Worm (Caenorhabditis elegans) whole organism, L4 larva: Measurements from ENCODE around the gene T24B8.4.

Experiments used
- D1046.2 ChIP-seq: fragments of 200-800 bp; sonication (Bioruptor generic); IDR thresholded peaks from 2 replicates; pipeline ENCODE4 v1.3.6; 2022; ENCODE audit warnings: missing genetic modification characterization, missing compliant biosample characterization
- F10B5.3 ChIP-seq: sonication (generic microtip); optimal IDR thresholded peaks from 2 replicates; lab custom pipeline; 2016; ENCODE audit warnings: mild to moderate bottlenecking, missing genetic modification characterization, missing compliant biosample characterization
- F26F4.8 ChIP-seq: fragments of 200-800 bp; sonication (Bioruptor generic); conservative IDR thresholded peaks from 2 replicates; pipeline ENCODE4 v1.3.6; 2022; ENCODE audit warnings: missing genetic modification characterization, missing compliant biosample characterization
- F44E2.7 ChIP-seq: fragments of 200-800 bp; sonication (Bioruptor generic); IDR thresholded peaks from 2 replicates; pipeline ENCODE4 v2.1.2; 2022; ENCODE audit warnings: missing genetic modification characterization, missing compliant biosample characterization
- F49E8.2 ChIP-seq: sonication (generic microtip); optimal IDR thresholded peaks from 2 replicates; lab custom pipeline; 2016; ENCODE audit warnings: missing compliant biosample characterization, mild to moderate bottlenecking, missing genetic modification characterization, borderline replicate concordance
- R02D3.7 ChIP-seq: fragments of 150-350 bp; sonication (generic microtip); optimal IDR thresholded peaks from 3 replicates; lab custom pipeline; 2014; ENCODE audit warnings: missing biosample characterization, missing genetic modification characterization
- T26A8.4 ChIP-seq: fragments of 200-800 bp; sonication (Bioruptor generic); IDR thresholded peaks from 2 replicates; pipeline ENCODE4 v1.3.6; 2022; ENCODE audit warnings: missing genetic modification characterization, missing compliant biosample characterization
- Y48G9A.11 ChIP-seq: fragments of 200-800 bp; sonication (Bioruptor generic); IDR thresholded peaks from 2 replicates; pipeline ENCODE4 v1.3.6; 2022; ENCODE audit warnings: missing genetic modification reagents, missing genetic modification characterization, missing compliant biosample characterization
- Y5F2A.4 ChIP-seq: fragments of 200-800 bp; sonication (Bioruptor generic); optimal IDR thresholded peaks from 2 replicates; lab custom pipeline; 2018; ENCODE audit warnings: mild to moderate bottlenecking, missing genetic modification characterization, missing compliant biosample characterization
- ZK546.5 ChIP-seq, 2 experiments: sonication (generic microtip); optimal IDR thresholded peaks; 2 replicates each; lab custom pipeline; 2017; ENCODE audit warnings: missing biosample characterization in 2 of 2, missing genetic modification characterization in 2 of 2
- ama-1 ChIP-seq: fragments of 150-350 bp; optimal IDR thresholded peaks from 2 replicates; lab custom pipeline; 2014; ENCODE audit warnings: inconsistent platforms, mixed read lengths
- arid-1 ChIP-seq: fragments of 200-800 bp; sonication (Bioruptor generic); conservative IDR thresholded peaks from 2 replicates; pipeline ENCODE4 v1.3.6; 2022; ENCODE audit warnings: missing genetic modification reagents, missing genetic modification characterization, missing compliant biosample characterization
- ceh-20 ChIP-seq: fragments of 200-800 bp; sonication (Bioruptor generic); IDR thresholded peaks from 2 replicates; pipeline ENCODE4 v1.3.6; 2022; ENCODE audit warnings: missing genetic modification reagents, missing genetic modification characterization, missing compliant biosample characterization
- ceh-28 ChIP-seq: fragments of 150-350 bp; optimal IDR thresholded peaks from 2 replicates; lab custom pipeline; 2014; ENCODE audit warnings: missing biosample characterization, missing genetic modification reagents, missing genetic modification characterization
- ceh-62 ChIP-seq: sonication (generic microtip); optimal IDR thresholded peaks from 2 replicates; lab custom pipeline; 2017; ENCODE audit warnings: missing biosample characterization, missing genetic modification characterization
- ctbp-1 ChIP-seq: fragments of 200-800 bp; sonication (Bioruptor generic); IDR thresholded peaks from 2 replicates; pipeline ENCODE4 v1.3.6; 2022; ENCODE audit warnings: missing genetic modification reagents, missing genetic modification characterization, missing compliant biosample characterization
- daf-16 ChIP-seq, 3 experiments: sonication (generic microtip); optimal IDR thresholded peaks; 2 replicates each; lab custom pipeline; 2016 to 2017; ENCODE audit warnings: missing genetic modification characterization in 3 of 3, missing genetic modification reagents in 3 of 3, mild to moderate bottlenecking in 2 of 3, missing compliant biosample characterization in 2 of 3, missing biosample characterization in 1 of 3, moderate library complexity in 1 of 3
- daf-19 ChIP-seq: fragments of 200-800 bp; sonication (Bioruptor generic); conservative IDR thresholded peaks from 2 replicates; pipeline ENCODE4 v1.3.6; 2022; ENCODE audit warnings: missing genetic modification characterization, missing compliant biosample characterization
- daf-8 ChIP-seq: fragments of 200-800 bp; sonication (Bioruptor generic); IDR thresholded peaks from 2 replicates; pipeline ENCODE4 v1.3.6; 2022; ENCODE audit warnings: missing genetic modification characterization, missing compliant biosample characterization
- dmd-6 ChIP-seq: fragments of 200-800 bp; sonication (Bioruptor generic); IDR thresholded peaks from 2 replicates; pipeline ENCODE4 v1.3.6; 2022; ENCODE audit warnings: missing genetic modification reagents, missing genetic modification characterization, missing compliant biosample characterization
- dmd-8 ChIP-seq: fragments of 200-800 bp; sonication (Bioruptor generic); IDR thresholded peaks from 2 replicates; pipeline ENCODE4 v1.3.6; 2022; ENCODE audit warnings: missing genetic modification characterization, missing compliant biosample characterization
- dpl-1 ChIP-seq: fragments of 150-350 bp; optimal IDR thresholded peaks from 2 replicates; lab custom pipeline; 2014; ENCODE audit warnings: missing biosample characterization, missing genetic modification reagents, missing genetic modification characterization
- duxl-1 ChIP-seq: sonication (generic microtip); optimal IDR thresholded peaks from 2 replicates; lab custom pipeline; 2016; ENCODE audit warnings: mild to moderate bottlenecking, missing genetic modification characterization, moderate library complexity, missing compliant biosample characterization; ENCODE audit not compliant: poor library complexity
- dve-1 ChIP-seq: sonication (generic microtip); optimal IDR thresholded peaks from 2 replicates; lab custom pipeline; 2017; ENCODE audit warnings: antibody characterized with exemption, mild to moderate bottlenecking, missing genetic modification characterization, missing compliant biosample characterization; ENCODE audit not compliant: insufficient read depth
- egl-43 ChIP-seq: fragments of 200-800 bp; sonication (Bioruptor generic); IDR thresholded peaks from 2 replicates; pipeline ENCODE4 v1.3.6; 2022; ENCODE audit warnings: missing genetic modification reagents, missing genetic modification characterization, missing compliant biosample characterization
- hlh-11 ChIP-seq: fragments of 200-800 bp; sonication (Bioruptor generic); optimal IDR thresholded peaks from 2 replicates; lab custom pipeline; 2018; ENCODE audit warnings: mild to moderate bottlenecking, missing genetic modification characterization, missing compliant biosample characterization
- hmg-1.1 ChIP-seq: fragments of 200-800 bp; sonication (Bioruptor generic); IDR thresholded peaks from 2 replicates; pipeline ENCODE4 v1.3.6; 2022; ENCODE audit warnings: missing genetic modification reagents, missing genetic modification characterization, missing compliant biosample characterization
- lin-1 ChIP-seq: fragments of 200-800 bp; sonication (Bioruptor generic); IDR thresholded peaks from 2 replicates; pipeline ENCODE4 v1.3.6; 2022; ENCODE audit warnings: missing genetic modification reagents, missing genetic modification characterization, missing compliant biosample characterization
- lin-38 ChIP-seq: fragments of 200-800 bp; sonication (Bioruptor generic); IDR thresholded peaks from 2 replicates; pipeline ENCODE4 v1.3.6; 2022; ENCODE audit warnings: missing genetic modification reagents, missing genetic modification characterization, missing compliant biosample characterization
- lin-39 ChIP-seq: fragments of 150-350 bp; optimal IDR thresholded peaks from 2 replicates; lab custom pipeline; 2014; ENCODE audit warnings: missing biosample characterization, missing genetic modification reagents, missing genetic modification characterization
- lir-3 ChIP-seq: sonication (generic microtip); optimal IDR thresholded peaks from 2 replicates; lab custom pipeline; 2016; ENCODE audit warnings: mild to moderate bottlenecking, missing genetic modification characterization, missing compliant biosample characterization
- madf-5 ChIP-seq, 2 experiments: fragments of 200-800 bp; sonication (Bioruptor generic); IDR thresholded peaks; 2 replicates each; pipeline ENCODE4 v1.3.6; 2022; ENCODE audit warnings: missing compliant biosample characterization in 2 of 2, missing genetic modification characterization in 2 of 2
- mdl-1 ChIP-seq, 2 experiments: fragments of 150-350 bp in 1 of 2; sonication (generic microtip) in 1 of 2; optimal IDR thresholded peaks; 2 replicates each; lab custom pipeline; 2014 to 2017; ENCODE audit warnings: missing biosample characterization in 2 of 2, missing genetic modification characterization in 2 of 2
- nhr-41 ChIP-seq: fragments of 200-800 bp; sonication (Bioruptor generic); IDR thresholded peaks from 2 replicates; pipeline ENCODE4 v1.3.6; 2022; ENCODE audit warnings: missing genetic modification reagents, missing genetic modification characterization, missing compliant biosample characterization
- nhr-76 ChIP-seq: fragments of 150-350 bp; optimal IDR thresholded peaks from 2 replicates; lab custom pipeline; 2014; ENCODE audit warnings: missing biosample characterization, missing genetic modification characterization
- nhr-77 ChIP-seq: fragments of 150-350 bp; optimal IDR thresholded peaks from 2 replicates; lab custom pipeline; 2014; ENCODE audit warnings: missing biosample characterization, missing genetic modification characterization
- pha-4 ChIP-seq, 2 experiments: fragments of 150-350 bp in 1 of 2; fragments of 200-800 bp in 1 of 2; sonication (Bioruptor generic) in 1 of 2; IDR thresholded peaks in 1 of 2; optimal IDR thresholded peaks in 1 of 2; 2 replicates each; pipeline versions ENCODE4 v1.3.6 to Lab custom; 2014 to 2022; ENCODE audit warnings: missing genetic modification characterization in 2 of 2, missing genetic modification reagents in 2 of 2, missing biosample characterization in 1 of 2, missing compliant biosample characterization in 1 of 2
- php-3 ChIP-seq: fragments of 200-800 bp; sonication (Bioruptor generic); IDR thresholded peaks from 2 replicates; pipeline ENCODE4 v1.3.6; 2022; ENCODE audit warnings: missing genetic modification reagents, missing genetic modification characterization, missing compliant biosample characterization
- pqm-1 ChIP-seq: sonication (generic microtip); optimal IDR thresholded peaks from 2 replicates; lab custom pipeline; 2017; ENCODE audit warnings: missing biosample characterization, missing genetic modification characterization
- snpc-1.2 ChIP-seq: fragments of 200-800 bp; sonication (Bioruptor generic); IDR thresholded peaks from 2 replicates; pipeline ENCODE4 v1.3.6; 2022; ENCODE audit warnings: missing genetic modification reagents, missing genetic modification characterization, missing compliant biosample characterization
- tra-1 ChIP-seq: fragments of 200-800 bp; sonication (Bioruptor generic); IDR thresholded peaks from 2 replicates; pipeline ENCODE4 v1.3.6; 2022; ENCODE audit warnings: missing genetic modification reagents, missing genetic modification characterization, missing compliant biosample characterization
- unc-130 ChIP-seq: sonication (generic microtip); optimal IDR thresholded peaks from 2 replicates; lab custom pipeline; 2016; ENCODE audit warnings: missing genetic modification reagents, missing genetic modification characterization, missing compliant biosample characterization
- unc-62 ChIP-seq, 3 experiments: fragments of 150-350 bp in 1 of 3; sonication (generic microtip); optimal IDR thresholded peaks in 2 of 3; peaks in 1 of 3; 1 replicate in 1 of 3; 2 replicates in 2 of 3; lab custom pipeline; 2014 to 2017; ENCODE audit warnings: missing biosample characterization in 3 of 3, missing genetic modification characterization in 3 of 3, missing genetic modification reagents in 3 of 3, missing genotype in 1 of 3
- zag-1 ChIP-seq: fragments of 150-350 bp; optimal IDR thresholded peaks from 2 replicates; lab custom pipeline; 2014; ENCODE audit warnings: missing biosample characterization, missing genetic modification characterization
- zfp-3 ChIP-seq: fragments of 200-800 bp; sonication (Bioruptor generic); conservative IDR thresholded peaks from 2 replicates; pipeline ENCODE4 v1.3.6; 2022; ENCODE audit warnings: missing genetic modification reagents, missing genetic modification characterization, missing compliant biosample characterization
- ztf-11 ChIP-seq: fragments of 150-350 bp; optimal IDR thresholded peaks from 2 replicates; lab custom pipeline; 2014; ENCODE audit warnings: missing biosample characterization, missing genetic modification characterization

Gene T24B8.4

ce11 chrII:9057035-9057668 lies 13.5 kb downstream of the T24B8.4 start, which contains the start of gene rpl-32 (continued):
- TF ChIP-seq F26F4.8 (no peak), zfp-3 (no peak), lin-1 (no peak), dve-1 (tag; lab: Kevin White, UChicago) (peak; percentile 86), nhr-41 (GFP tag; lab: Robert Waterston, UW) (no peak), F10B5.3 (tag; lab: Kevin White, UChicago) (no peak), daf-8 (no peak), php-3 (GFP tag; lab: Robert Waterston, UW) (no peak), pha-4 (GFP tag; IDR thresholded peaks at IDR 0.05; lab: Robert Waterston, UW) (0 out of 2 replicates have a peak, but pooled peaks have one; percentile 26), pha-4 (tag; optimal IDR thresholded peaks at IDR 0.05; lab: Kevin White, UChicago) (peak; percentile 71), ceh-28 (tag; lab: Kevin White, UChicago) (no peak), Y48G9A.11 (GFP tag; lab: Robert Waterston, UW) (no peak), ceh-62 (tag; lab: Kevin White, UChicago) (no peak), hlh-11 (peak; percentile 76), mdl-1 (tag; optimal IDR thresholded peaks at IDR 0.05; lab: Kevin White, UChicago) (no peak), lin-39 (tag; lab: Kevin White, UChicago) (no peak), zag-1 (tag; lab: Kevin White, UChicago) (no peak), ama-1 (peak; percentile 17), ceh-20 (no peak), daf-16 (GFP tag; optimal IDR thresholded peaks at IDR 0.05; lab: Kevin White, UChicago) (no peak), daf-16 (tag; optimal IDR thresholded peaks at IDR 0.05; lab: Kevin White, UChicago) (peak; percentile 17), pqm-1 (tag; lab: Kevin White, UChicago) (no peak), nhr-76 (no peak)

- no peak for TF ChIP-seq ZK546.5 (tag; optimal IDR thresholded peaks at IDR 0.05; lab: Kevin White, UChicago)
- TF ChIP-seq lir-3 (tag; lab: Kevin White, UChicago), result no peak
- TF ChIP-seq hmg-1.1 (GFP tag; lab: Robert Waterston, UW), result no peak
- TF ChIP-seq nhr-77, result no peak
- no peak for TF ChIP-seq egl-43 (GFP tag; lab: Robert Waterston, UW)
- TF ChIP-seq R02D3.7 (tag; lab: Kevin White, UChicago), result no peak
- peak; percentile 17 for TF ChIP-seq Y5F2A.4 (GFP tag; lab: Kevin White, UChicago)
- TF ChIP-seq unc-130 (GFP tag; lab: Kevin White, UChicago), result peak; percentile 18
- 0 out of 2 replicates have a peak, but pooled peaks have one; percentile 8 for TF ChIP-seq D1046.2 (GFP tag; lab: Robert Waterston, UW)
- no peak for TF ChIP-seq dmd-6 (GFP tag; lab: Robert Waterston, UW)
- no peak for TF ChIP-seq dpl-1 (GFP tag; lab: Kevin White, UChicago)
- peak; percentile 90 for TF ChIP-seq F49E8.2
- peak; percentile 81 for TF ChIP-seq arid-1 (GFP tag; lab: Robert Waterston, UW)
- TF ChIP-seq tra-1 (GFP tag; lab: Robert Waterston, UW), result 0 out of 2 replicates have a peak, but pooled peaks have one; percentile 31
- TF ChIP-seq lin-38 (GFP tag; lab: Robert Waterston, UW), result peak; percentile 82
- 0 out of 2 replicates have a peak, but pooled peaks have one; percentile 38 for TF ChIP-seq F44E2.7 (GFP tag; lab: Robert Waterston, UW)
- TF ChIP-seq snpc-1.2 (GFP tag; lab: Robert Waterston, UW), result peak; percentile 53; the same call in 1 of the 2 replicates
- no peak for TF ChIP-seq T26A8.4 (GFP tag; lab: Robert Waterston, UW)
- TF ChIP-seq duxl-1, result no peak
- TF ChIP-seq daf-19, result 0 out of 2 replicates have a peak, but pooled peaks have one; percentile 18
- TF ChIP-seq ctbp-1 (GFP tag; lab: Robert Waterston, UW), result 0 out of 2 replicates have a peak, but pooled peaks have one; percentile 33
- TF ChIP-seq Y48G9A.11 (GFP tag; lab: Robert Waterston, UW), result peak; percentile 70
- TF ChIP-seq ama-1, result peak; percentile 59
- no peak for TF ChIP-seq ztf-11 (tag; lab: Kevin White, UChicago)
- no peak for TF ChIP-seq daf-8
- TF ChIP-seq unc-62 (GFP tag; optimal IDR thresholded peaks at IDR 0.05 in 1 of 2; lab: Kevin White, UChicago), result no peak
- TF ChIP-seq unc-62 (tag; optimal IDR thresholded peaks at IDR 0.05; lab: Kevin White, UChicago), result no peak
- peak; percentile 65; the same call in 1 of the 2 replicates for TF ChIP-seq dmd-8
- 0 out of 4 replicates have a peak, but pooled peaks of 1 of the 2 experiments have one; percentile 27 for TF ChIP-seq madf-5 (GFP tag; IDR thresholded peaks at IDR 0.05; lab: Robert Waterston, UW)
- no peak for TF ChIP-seq F10B5.3 (tag; lab: Kevin White, UChicago)
Measured at ce11 chrII:9056215-9056819, 14.3 kb downstream of the T24B8.4 start.
